Worm (Caenorhabditis elegans) whole organism, mixed stage, embryonic: ENCODE results near the gene sri-37.

ENCODE experiments used
- bed-3 ChIP-seq: fragments of 200-800 bp; sonication (Bioruptor generic); optimal IDR thresholded peaks from 3 replicates; lab custom pipeline; 2018; ENCODE audit warnings: mild to moderate bottlenecking, missing genetic modification characterization, moderate library complexity, missing compliant biosample characterization
- drap-1 ChIP-seq: fragments of 200-800 bp; sonication (Bioruptor generic); optimal IDR thresholded peaks from 3 replicates; lab custom pipeline; 2018; ENCODE audit warnings: mild to moderate bottlenecking, missing genetic modification characterization, missing compliant biosample characterization
- elt-3 ChIP-seq: fragments of 150-350 bp; optimal IDR thresholded peaks from 2 replicates; lab custom pipeline; 2014; ENCODE audit warnings: missing biosample characterization, missing genetic modification characterization
- lin-13 ChIP-seq: fragments of 150-350 bp; optimal IDR thresholded peaks from 2 replicates; lab custom pipeline; 2014; ENCODE audit warnings: missing biosample characterization, missing genetic modification characterization
- lsy-2 ChIP-seq: fragments of 150-350 bp; optimal IDR thresholded peaks from 2 replicates; lab custom pipeline; 2014; ENCODE audit warnings: missing biosample characterization, missing genetic modification characterization
- mab-5 ChIP-seq: fragments of 150-350 bp; optimal IDR thresholded peaks from 2 replicates; lab custom pipeline; 2014; ENCODE audit warnings: missing biosample characterization, missing genetic modification characterization
- mep-1 ChIP-seq: fragments of 150-350 bp; optimal IDR thresholded peaks from 2 replicates; lab custom pipeline; 2017; ENCODE audit warnings: missing biosample characterization, missing genetic modification reagents, missing genetic modification characterization, inconsistent platforms
- nhr-237 ChIP-seq: fragments of 150-350 bp; optimal IDR thresholded peaks from 2 replicates; lab custom pipeline; 2014; ENCODE audit warnings: missing biosample characterization, missing genetic modification characterization
- sem-2 ChIP-seq: fragments of 200-800 bp; sonication (Bioruptor generic); optimal IDR thresholded peaks from 2 replicates; lab custom pipeline; 2018; ENCODE audit warnings: mild to moderate bottlenecking, missing genetic modification characterization, missing compliant biosample characterization
- snpc-4 ChIP-seq: fragments of 150-350 bp; optimal IDR thresholded peaks from 2 replicates; lab custom pipeline; 2014; ENCODE audit warnings: missing biosample characterization, missing genetic modification characterization
- tbx-8 ChIP-seq: fragments of 200-800 bp; sonication (Bioruptor generic); optimal IDR thresholded peaks from 2 replicates; lab custom pipeline; 2018; ENCODE audit warnings: mild to moderate bottlenecking, missing genetic modification characterization, moderate library complexity, missing compliant biosample characterization
- unc-39 ChIP-seq: fragments of 150-350 bp; optimal IDR thresholded peaks from 2 replicates; lab custom pipeline; 2014; ENCODE audit warnings: missing biosample characterization, missing genetic modification characterization
- unc-62 ChIP-seq: fragments of 150-350 bp; optimal IDR thresholded peaks from 2 replicates; lab custom pipeline; 2014; ENCODE audit warnings: missing biosample characterization, missing genetic modification reagents, missing genetic modification characterization
- ztf-11 ChIP-seq: fragments of 150-350 bp; optimal IDR thresholded peaks from 2 replicates; lab custom pipeline; 2014; ENCODE audit warnings: missing biosample characterization, missing genetic modification characterization

DNA sequence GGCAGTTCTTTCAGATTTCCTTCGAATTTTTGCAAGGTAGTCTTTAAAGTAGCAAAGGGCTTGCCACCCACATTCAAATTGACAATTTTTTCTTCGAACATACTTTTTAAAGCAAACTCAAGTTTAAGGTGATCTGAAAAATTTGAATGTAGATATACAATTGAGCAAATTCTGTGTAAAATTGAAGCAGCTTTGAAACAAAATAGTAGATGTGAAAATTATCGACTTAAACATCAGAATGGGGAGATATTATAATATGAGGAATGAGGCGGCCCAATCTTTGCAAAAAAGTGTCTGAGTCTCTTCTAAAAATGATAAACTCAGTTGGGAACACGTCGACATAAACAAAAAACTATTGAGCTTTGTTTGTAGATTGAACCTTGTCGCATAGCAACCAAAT is 15.1 kb downstream of the sri-37 start, which contains the start of gene F22E5.11:
- TF ChIP-seq nhr-237 (tag; lab: Kevin White, UChicago) (no peak), drap-1 (GFP tag; lab: Kevin White, UChicago) (no peak), unc-62 (GFP tag; lab: Kevin White, UChicago) (no peak), ztf-11 (tag; lab: Kevin White, UChicago) (no peak), lin-13 (tag; lab: Kevin White, UChicago) (no peak), tbx-8 (no peak), elt-3 (tag; lab: Kevin White, UChicago) (no peak), sem-2 (GFP tag; lab: Kevin White, UChicago) (no peak), unc-39 (tag; lab: Kevin White, UChicago) (no peak), snpc-4 (tag; lab: Kevin White, UChicago) (no peak), mep-1 (tag; lab: Kevin White, UChicago) (no peak), bed-3 (no peak), lsy-2 (tag; lab: Kevin White, UChicago) (no peak), mab-5 (tag; lab: Kevin White, UChicago) (no peak)
